Worm (Caenorhabditis elegans) whole organism, L1 larva: Measurements from ENCODE around the gene F37C4.5.

ENCODE experiments used
- C04F5.9 ChIP-seq: sonication (generic microtip); optimal IDR thresholded peaks from 2 replicates; lab custom pipeline; 2016; ENCODE audit warnings: missing genetic modification characterization, missing compliant biosample characterization
- C16A3.4 ChIP-seq: fragments of 150-350 bp; optimal IDR thresholded peaks from 2 replicates; lab custom pipeline; 2014; ENCODE audit warnings: missing biosample characterization, missing genetic modification characterization
- aha-1 ChIP-seq: fragments of 150-350 bp; optimal IDR thresholded peaks from 2 replicates; lab custom pipeline; 2014; ENCODE audit warnings: missing biosample characterization, missing genetic modification characterization
- blmp-1 ChIP-seq: fragments of 150-350 bp; optimal IDR thresholded peaks from 2 replicates; lab custom pipeline; 2014; ENCODE audit warnings: missing biosample characterization, missing genetic modification characterization
- dsc-1 ChIP-seq: sonication (generic microtip); optimal IDR thresholded peaks from 2 replicates; lab custom pipeline; 2016; ENCODE audit warnings: mild to moderate bottlenecking, missing genetic modification characterization, missing compliant biosample characterization
- efl-1 ChIP-seq, 4 experiments: fragments of 150-350 bp; optimal IDR thresholded peaks in 3 of 4; peaks in 1 of 4; 1 replicate in 1 of 4; 2 replicates in 3 of 4; lab custom pipeline; 2014; ENCODE audit warnings: missing biosample characterization in 2 of 4, missing genetic modification characterization in 2 of 4, missing genetic modification reagents in 2 of 4
- fkh-4 ChIP-seq: sonication (generic microtip); optimal IDR thresholded peaks from 2 replicates; lab custom pipeline; 2016; ENCODE audit warnings: missing compliant biosample characterization, missing genetic modification characterization, borderline replicate concordance
- fkh-8 ChIP-seq: sonication (generic microtip); optimal IDR thresholded peaks from 2 replicates; lab custom pipeline; 2016; ENCODE audit warnings: mild to moderate bottlenecking, missing genetic modification characterization, missing compliant biosample characterization
- hlh-4 ChIP-seq: sonication (generic microtip); optimal IDR thresholded peaks from 2 replicates; lab custom pipeline; 2016; ENCODE audit warnings: mild to moderate bottlenecking, missing genetic modification characterization, missing compliant biosample characterization
- hpl-2 ChIP-seq: fragments of 150-350 bp; optimal IDR thresholded peaks from 2 replicates; lab custom pipeline; 2014; ENCODE audit warnings: missing biosample characterization, missing genetic modification reagents, missing genetic modification characterization
- irx-1 ChIP-seq: sonication (generic microtip); optimal IDR thresholded peaks from 2 replicates; lab custom pipeline; 2016; ENCODE audit warnings: missing genetic modification characterization, missing compliant biosample characterization
- lin-14 ChIP-seq: fragments of 200-800 bp; sonication (Bioruptor generic); optimal IDR thresholded peaks from 2 replicates; lab custom pipeline; 2018; ENCODE audit warnings: mild to moderate bottlenecking, missing genetic modification characterization, moderate library complexity, missing compliant biosample characterization
- lin-35 ChIP-seq, 2 experiments: fragments of 150-350 bp; optimal IDR thresholded peaks; 2 replicates each; lab custom pipeline; 2014; ENCODE audit warnings: missing biosample characterization in 2 of 2, missing genetic modification characterization in 2 of 2, missing genetic modification reagents in 2 of 2
- lin-39 ChIP-seq: fragments of 150-350 bp; optimal IDR thresholded peaks from 2 replicates; lab custom pipeline; 2014; ENCODE audit warnings: missing biosample characterization, missing genetic modification reagents, missing genetic modification characterization
- lir-3 ChIP-seq: sonication (generic microtip); optimal IDR thresholded peaks from 2 replicates; lab custom pipeline; 2016; ENCODE audit warnings: mild to moderate bottlenecking, missing genetic modification characterization, moderate library complexity, missing compliant biosample characterization; ENCODE audit not compliant: poor library complexity
- mdl-1 ChIP-seq, 2 experiments: fragments of 150-350 bp; optimal IDR thresholded peaks; 2 replicates each; lab custom pipeline; 2014 to 2017; ENCODE audit warnings: missing biosample characterization in 2 of 2, missing genetic modification characterization in 2 of 2, inconsistent platforms in 1 of 2
- nhr-12 ChIP-seq: sonication (generic microtip); optimal IDR thresholded peaks from 2 replicates; lab custom pipeline; 2017; ENCODE audit warnings: missing biosample characterization, missing genetic modification characterization
- nhr-20 ChIP-seq: sonication (generic microtip); optimal IDR thresholded peaks from 2 replicates; lab custom pipeline; 2016; ENCODE audit warnings: mild to moderate bottlenecking, missing genetic modification characterization, missing compliant biosample characterization
- nhr-47 ChIP-seq: sonication (generic microtip); optimal IDR thresholded peaks from 2 replicates; lab custom pipeline; 2016; ENCODE audit warnings: mild to moderate bottlenecking, missing genetic modification characterization, moderate library complexity, missing compliant biosample characterization
- nhr-84 ChIP-seq: sonication (generic microtip); optimal IDR thresholded peaks from 2 replicates; lab custom pipeline; 2017; ENCODE audit warnings: missing biosample characterization, missing genetic modification characterization
- pax-3 ChIP-seq: fragments of 200-800 bp; sonication (Bioruptor generic); optimal IDR thresholded peaks from 2 replicates; lab custom pipeline; 2018; ENCODE audit warnings: mild to moderate bottlenecking, missing genetic modification characterization, moderate library complexity, missing compliant biosample characterization
- pqm-1 ChIP-seq: sonication (generic microtip); optimal IDR thresholded peaks from 3 replicates; lab custom pipeline; 2017; ENCODE audit warnings: missing biosample characterization, missing genetic modification characterization
- skn-1 ChIP-seq: fragments of 150-350 bp; optimal IDR thresholded peaks from 2 replicates; lab custom pipeline; 2014; ENCODE audit warnings: missing biosample characterization, missing genetic modification characterization
- snpc-4 ChIP-seq: fragments of 150-350 bp; optimal IDR thresholded peaks from 2 replicates; lab custom pipeline; 2014; ENCODE audit warnings: missing biosample characterization, missing genetic modification characterization
- snu-23 ChIP-seq: sonication (generic microtip); optimal IDR thresholded peaks from 2 replicates; lab custom pipeline; 2016; ENCODE audit warnings: missing genetic modification characterization, missing compliant biosample characterization
- sox-4 ChIP-seq: sonication (generic microtip); optimal IDR thresholded peaks from 2 replicates; lab custom pipeline; 2016; ENCODE audit warnings: missing genetic modification characterization, missing compliant biosample characterization
- swsn-7 ChIP-seq: sonication (generic microtip); optimal IDR thresholded peaks from 2 replicates; lab custom pipeline; 2016; ENCODE audit warnings: missing genetic modification characterization, missing compliant biosample characterization
- unc-30 ChIP-seq: sonication (generic microtip); optimal IDR thresholded peaks from 2 replicates; lab custom pipeline; 2017; ENCODE audit warnings: missing biosample characterization, missing genetic modification characterization
- unc-62 ChIP-seq: fragments of 150-350 bp; optimal IDR thresholded peaks from 2 replicates; lab custom pipeline; 2014; ENCODE audit warnings: missing biosample characterization, missing genetic modification reagents, missing genetic modification characterization
- unc-86 ChIP-seq: sonication (generic microtip); optimal IDR thresholded peaks from 2 replicates; lab custom pipeline; 2016; ENCODE audit warnings: missing genetic modification characterization, missing compliant biosample characterization
- xbp-1 ChIP-seq: sonication (generic microtip); optimal IDR thresholded peaks from 2 replicates; lab custom pipeline; 2016; ENCODE audit warnings: missing genetic modification characterization, missing compliant biosample characterization

Gene F37C4.5

ce11 chrIV:3894770-3895169 lies 21.2 kb upstream of the F37C4.5 start, which contains the start of gene dct-8:
Gene dct-8 (plus strand): TSS chrIV:3895070.
- peak; percentile 40 for TF ChIP-seq blmp-1
- TF ChIP-seq fkh-4 = no peak

DNA sequence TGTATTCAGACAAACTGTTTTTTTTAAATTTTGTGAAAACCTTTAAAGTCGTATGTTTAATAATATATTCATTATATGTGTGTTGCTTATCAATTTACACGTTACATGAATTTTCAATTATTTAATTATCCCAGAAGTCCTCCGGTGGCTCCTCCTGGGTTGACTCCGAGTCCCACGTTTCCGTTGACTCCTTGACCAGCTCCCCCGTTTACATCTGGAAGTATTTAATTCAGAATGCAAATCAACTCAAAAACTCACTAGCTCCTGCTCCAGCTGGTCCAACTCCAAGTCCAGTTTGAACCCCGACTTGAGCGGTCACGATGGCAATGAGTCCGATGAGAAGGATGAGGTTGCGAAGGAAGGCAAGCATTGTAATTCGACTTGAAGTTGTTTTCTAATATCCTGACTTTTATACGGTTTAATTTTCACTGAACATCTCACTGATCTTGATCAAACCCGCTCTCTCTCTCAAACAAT lies 20.4 kb upstream of the F37C4.5 start, which contains the start of gene F56D6.8:
F56D6.8 (minus strand) TSS at position 427 of the 477 bp plus-strand sequence.
- no peak for TF ChIP-seq nhr-12 (tag; lab: Kevin White, UChicago)
- peak; percentile 75 for TF ChIP-seq dsc-1 (tag; lab: Kevin White, UChicago)
- no peak for TF ChIP-seq efl-1 (optimal IDR thresholded peaks at IDR 0.05; lab: Kevin White, UChicago)
- TF ChIP-seq efl-1 (GFP tag; optimal IDR thresholded peaks at IDR 0.05 in 1 of 2; lab: Kevin White, UChicago) = peak in 1 of 2 experiments; percentile 67
- TF ChIP-seq fkh-4 = peak; percentile 45

ce11 chrIV:3892027-3892426 lies 18.4 kb upstream of the F37C4.5 start, which contains the start of gene F56D6.9:
Gene F56D6.9 (plus strand): TSS chrIV:3892327.
- no peak for TF ChIP-seq unc-86 (tag; lab: Kevin White, UChicago)

- TF ChIP-seq skn-1 (tag; lab: Kevin White, UChicago) (no peak), unc-86 (tag; lab: Kevin White, UChicago) (no peak), unc-30 (tag; lab: Kevin White, UChicago) (no peak), irx-1 (tag; lab: Kevin White, UChicago) (no peak), C16A3.4 (tag; lab: Kevin White, UChicago) (no peak), snu-23 (GFP tag; lab: Kevin White, UChicago) (no peak)
Measured at ce11 chrIV:3888963-3889362, 15.4 kb upstream of the F37C4.5 start, which contains the start of gene oac-21. Gene oac-21 (plus strand): TSS chrIV:3889263.

- TF ChIP-seq aha-1 (tag; lab: Kevin White, UChicago) (no peak), pax-3 (tag; lab: Kevin White, UChicago) (no peak), lin-14 (GFP tag; lab: Kevin White, UChicago) (no peak), lin-35 (GFP tag; optimal IDR thresholded peaks at IDR 0.05; lab: Kevin White, UChicago) (no peak), pqm-1 (tag; lab: Kevin White, UChicago) (no peak), hpl-2 (GFP tag; lab: Kevin White, UChicago) (no peak), sox-4 (no peak)
Measured at ce11 chrIV:3885369-3885768, 11.8 kb upstream of the F37C4.5 start, which contains the start of gene oac-22. Gene oac-22 (plus strand): TSS chrIV:3885669.

- TF ChIP-seq nhr-20 (tag; lab: Kevin White, UChicago) (no peak), hlh-4 (tag; lab: Kevin White, UChicago) (no peak), snpc-4 (no peak), swsn-7 (tag; lab: Kevin White, UChicago) (no peak), unc-62 (no peak), nhr-84 (no peak), lin-39 (tag; lab: Kevin White, UChicago) (no peak), efl-1 (optimal IDR thresholded peaks at IDR 0.05; lab: Kevin White, UChicago) (no peak), efl-1 (GFP tag; optimal IDR thresholded peaks at IDR 0.05 in 1 of 2; lab: Kevin White, UChicago) (no peak), C16A3.4 (tag; lab: Kevin White, UChicago) (no peak), lir-3 (tag; lab: Kevin White, UChicago) (no peak), nhr-47 (tag; lab: Kevin White, UChicago) (no peak), mdl-1 (tag; optimal IDR thresholded peaks at IDR 0.05; lab: Kevin White, UChicago) (no peak), fkh-4 (no peak), fkh-8 (tag; lab: Kevin White, UChicago) (no peak), C04F5.9 (tag; lab: Kevin White, UChicago) (no peak), xbp-1 (no peak), pax-3 (tag; lab: Kevin White, UChicago) (no peak)
- TF ChIP-seq, all 84 proteins: peak for 0
Measured at ce11 chrIV:3881119-3881518, 7.5 kb upstream of the F37C4.5 start, which contains the start of the genes F37C4.8 and oac-23. Gene F37C4.8 (minus strand): TSS chrIV:3881219. Gene oac-23 (plus strand): TSS chrIV:3881441.
